Fruit fly (Drosophila melanogaster): ENCODE data around the gene CG14708.

Gene CG14708

dm6 chr3R:11582253-11582589 lies 28.3 kb downstream of the CG14708 start (continued):
- TF ChIP-seq Drgx (GFP tag; IDR thresholded peaks at IDR 0.05) (peak; percentile 95), slbo (GFP tag; IDR thresholded peaks at IDR 0.05) (peak; percentile 58), amos (GFP tag; IDR thresholded peaks at IDR 0.05; ENCODE audit: partially characterized antibody) (no peak), tx (GFP tag; optimal IDR thresholded peaks at IDR 0.05) (peak; percentile 9), CG31365 (tag; optimal IDR thresholded peaks at IDR 0.05) (peak; percentile 14), wek (GFP tag; optimal IDR thresholded peaks at IDR 0.05) (no peak), Eip74EF (GFP tag; optimal IDR thresholded peaks at IDR 0.05) (peak in 1 of 2 experiments; percentile 52), Mrtf (GFP tag; IDR thresholded peaks at IDR 0.05) (0 out of 3 replicates have a peak, but pooled peaks have one; percentile 46), prd (optimal IDR thresholded peaks at IDR 0.05) (no peak), prd (GFP tag; IDR thresholded peaks at IDR 0.05) (peak; percentile 76), CG32532 (GFP tag; IDR thresholded peaks at IDR 0.05) (peak; percentile 62), hth (optimal IDR thresholded peaks at IDR 0.05) (no peak), kni (GFP tag; optimal IDR thresholded peaks at IDR 0.05) (no peak), CTCF (GFP tag; optimal IDR thresholded peaks at IDR 0.05) (no peak), Ssrp (tag; optimal IDR thresholded peaks at IDR 0.05) (peak; percentile 60), gem (tag; optimal IDR thresholded peaks at IDR 0.05) (no peak), psq (GFP tag; optimal IDR thresholded peaks at IDR 0.05) (no peak), CG5953 (GFP tag; IDR thresholded peaks at IDR 0.05) (peak; percentile 77), CG8924 (tag; optimal IDR thresholded peaks at IDR 0.05) (peak; percentile 55), trem (tag; optimal IDR thresholded peaks at IDR 0.05) (peak; percentile 26), CG12236 (GFP tag; optimal IDR thresholded peaks at IDR 0.05) (peak; percentile 58), yki (optimal IDR thresholded peaks at IDR 0.05) (no peak), Sox100B (GFP tag; optimal IDR thresholded peaks at IDR 0.05) (no peak), CG1792 (GFP tag; optimal IDR thresholded peaks at IDR 0.05) (peak; percentile 50), CG30431 (GFP tag; optimal IDR thresholded peaks at IDR 0.05) (peak; percentile 51), CG7963 (GFP tag; IDR thresholded peaks at IDR 0.05; ENCODE audit: partially characterized antibody) (no peak), sug (tag; optimal IDR thresholded peaks at IDR 0.05) (no peak), Dp (GFP tag; optimal IDR thresholded peaks at IDR 0.05) (no peak), ranshi (GFP tag; IDR thresholded peaks at IDR 0.05) (peak; percentile 72), Dll (GFP tag; IDR thresholded peaks at IDR 0.05; ENCODE audit: partially characterized antibody) (no peak), Scr (GFP tag; IDR thresholded peaks at IDR 0.05; ENCODE audit: partially characterized antibody) (no peak), CG10274 (GFP tag; optimal IDR thresholded peaks at IDR 0.05) (peak; percentile 51), dysf (GFP tag; IDR thresholded peaks at IDR 0.05) (peak; percentile 75), CG33213 (GFP tag; optimal IDR thresholded peaks at IDR 0.05) (peak; percentile 57), gt (GFP tag; IDR thresholded peaks at IDR 0.05) (peak; percentile 41; the same call in 1 of the 2 replicates), CG10431 (GFP tag; optimal IDR thresholded peaks at IDR 0.05) (no peak), tap (tag; optimal IDR thresholded peaks at IDR 0.05) (no peak), danr (GFP tag; IDR thresholded peaks at IDR 0.05) (peak; percentile 52), D19B (GFP tag; optimal IDR thresholded peaks at IDR 0.05) (peak; percentile 84), pzg (GFP tag; optimal IDR thresholded peaks at IDR 0.05) (no peak), CG15514 (GFP tag; optimal IDR thresholded peaks at IDR 0.05) (peak; percentile 55), so (GFP tag; IDR thresholded peaks at IDR 0.05) (peak; percentile 57; the same call in 1 of the 3 replicates), gce (GFP tag; IDR thresholded peaks at IDR 0.05) (peak; percentile 66; the same call in 1 of the 3 replicates), CG10321 (GFP tag; IDR thresholded peaks at IDR 0.05) (no peak), CG17359 (tag; optimal IDR thresholded peaks at IDR 0.05) (peak; percentile 85), cas (GFP tag; IDR thresholded peaks at IDR 0.05) (no peak), CG11398 (GFP tag; optimal IDR thresholded peaks at IDR 0.05) (peak; percentile 43), CG11723 (GFP tag; optimal IDR thresholded peaks at IDR 0.05) (no peak), Antp (GFP tag; optimal IDR thresholded peaks at IDR 0.05) (peak; percentile 63), Bgb (GFP tag; IDR thresholded peaks at IDR 0.05; ENCODE audit: partially characterized antibody) (no peak), jigr1 (GFP tag; IDR thresholded peaks at IDR 0.05) (no peak), Fer1 (GFP tag; optimal IDR thresholded peaks at IDR 0.05) (peak; percentile 45), Adf1 (GFP tag; IDR thresholded peaks at IDR 0.05) (no peak)
